Fruit fly (Drosophila melanogaster): ENCODE data around the gene corn.

corn gene

dm6 chr3L:7115944-7116343 lies 40.9 kb downstream of the corn start:
- TF ChIP-seq h (GFP tag; optimal IDR thresholded peaks at IDR 0.05), result no peak
- TF ChIP-seq brk (GFP tag; optimal IDR thresholded peaks at IDR 0.05), result no peak
- no peak for TF ChIP-seq tai (GFP tag; optimal IDR thresholded peaks at IDR 0.05)
- TF ChIP-seq Abd-B (GFP tag; optimal IDR thresholded peaks at IDR 0.05), result no peak
- TF ChIP-seq Hr78 (GFP tag; optimal IDR thresholded peaks at IDR 0.05), result no peak
- no peak for TF ChIP-seq usp (GFP tag; optimal IDR thresholded peaks at IDR 0.05)
- TF ChIP-seq br (GFP tag; optimal IDR thresholded peaks at IDR 0.05), result no peak
- TF ChIP-seq rgr (GFP tag; optimal IDR thresholded peaks at IDR 0.05), result no peak
- TF ChIP-seq lola (GFP tag; optimal IDR thresholded peaks at IDR 0.05), result no peak
- no peak for TF ChIP-seq dsf (GFP tag; optimal IDR thresholded peaks at IDR 0.05; ENCODE audit: borderline replicate concordance)
- TF ChIP-seq psq (GFP tag; optimal IDR thresholded peaks at IDR 0.05), result no peak

dm6 chr3L:7113010-7113409 lies 43.9 kb downstream of the corn start:
- TF ChIP-seq sv (GFP tag; optimal IDR thresholded peaks at IDR 0.05) (no peak), Sp1 (GFP tag; optimal IDR thresholded peaks at IDR 0.05) (peak; percentile 37), woc (GFP tag; optimal IDR thresholded peaks at IDR 0.05) (peak; percentile 43), foxo (GFP tag; optimal IDR thresholded peaks at IDR 0.05) (peak in 1 of 2 experiments; percentile 47), jim (GFP tag; optimal IDR thresholded peaks at IDR 0.05) (no peak), OdsH (GFP tag; optimal IDR thresholded peaks at IDR 0.05) (peak; percentile 27), br (GFP tag; optimal IDR thresholded peaks at IDR 0.05) (peak; percentile 35), rgr (GFP tag; optimal IDR thresholded peaks at IDR 0.05) (peak; percentile 18), HLH106 (tag; optimal IDR thresholded peaks at IDR 0.05) (peak; percentile 57), ey (GFP tag; optimal IDR thresholded peaks at IDR 0.05) (peak; percentile 39), Dfd (GFP tag; optimal IDR thresholded peaks at IDR 0.05) (no peak), fru (GFP tag; optimal IDR thresholded peaks at IDR 0.05) (peak; percentile 70), Hr83 (GFP tag; optimal IDR thresholded peaks at IDR 0.05; ENCODE audit: poor library complexity, severe bottlenecking) (no peak), h (GFP tag; optimal IDR thresholded peaks at IDR 0.05) (peak; percentile 47)

DNA sequence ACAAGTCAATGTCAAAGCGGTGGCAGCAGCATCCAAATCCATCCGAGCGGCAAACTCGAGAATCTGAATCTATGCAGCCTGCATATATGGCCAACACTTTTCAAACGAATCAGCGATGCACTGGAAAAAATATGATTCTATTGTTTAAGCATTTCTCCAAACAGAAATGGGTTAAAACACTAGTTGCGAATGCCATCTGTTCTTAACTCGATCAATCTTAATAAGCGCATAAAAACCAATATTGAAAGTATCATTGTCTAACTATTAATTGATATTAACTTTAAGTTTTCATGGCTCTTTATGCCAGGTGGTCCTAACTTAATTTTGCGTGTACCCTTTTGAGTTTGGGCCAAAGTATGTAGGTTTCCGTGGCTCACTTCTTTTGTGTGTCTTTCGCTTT lies 51.2 kb downstream of the corn start:
- TF ChIP-seq Dfd (GFP tag; optimal IDR thresholded peaks at IDR 0.05) (no peak), Rel (GFP tag; optimal IDR thresholded peaks at IDR 0.05) (no peak), Rel (tag; optimal IDR thresholded peaks at IDR 0.05) (no peak), br (GFP tag; optimal IDR thresholded peaks at IDR 0.05) (no peak), Vsx2 (GFP tag; optimal IDR thresholded peaks at IDR 0.05; ENCODE audit: partially characterized antibody) (no peak), CG9705 (GFP tag; optimal IDR thresholded peaks at IDR 0.05) (no peak), tai (GFP tag; optimal IDR thresholded peaks at IDR 0.05) (no peak), Dif (GFP tag; optimal IDR thresholded peaks at IDR 0.05; ENCODE audit: partially characterized antibody) (no peak), sage (GFP tag; optimal IDR thresholded peaks at IDR 0.05) (no peak)

DNA sequence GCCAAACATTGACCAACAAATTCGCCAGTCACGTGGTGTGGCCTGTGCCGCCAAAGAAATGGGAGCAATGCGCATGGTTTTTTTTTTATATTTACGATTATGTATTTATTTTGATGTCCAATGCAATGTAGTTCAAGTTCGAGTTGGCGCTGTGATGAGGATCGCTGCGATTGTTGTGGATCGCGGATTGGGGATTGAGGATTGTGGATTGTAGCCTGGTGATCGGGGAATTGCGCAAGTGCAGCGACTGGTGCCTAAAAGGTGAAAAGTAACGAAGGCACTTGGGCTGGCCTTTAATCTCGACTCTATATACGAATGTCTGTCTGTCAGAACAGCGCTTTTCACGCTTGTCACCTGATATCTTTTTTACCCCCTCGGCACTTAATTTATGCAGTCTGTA lies 52.4 kb downstream of the corn start:
- TF ChIP-seq woc (GFP tag; optimal IDR thresholded peaks at IDR 0.05) (no peak), usp (GFP tag; optimal IDR thresholded peaks at IDR 0.05) (no peak), lola (GFP tag; optimal IDR thresholded peaks at IDR 0.05) (no peak), HLH106 (tag; optimal IDR thresholded peaks at IDR 0.05) (no peak), Dif (GFP tag; optimal IDR thresholded peaks at IDR 0.05; ENCODE audit: partially characterized antibody) (no peak), dl (GFP tag; optimal IDR thresholded peaks at IDR 0.05; ENCODE audit: insufficient read depth in 1 of 2, partially characterized antibody in 2 of 2) (no peak), GATAd (GFP tag; optimal IDR thresholded peaks at IDR 0.05) (no peak), pan (optimal IDR thresholded peaks at IDR 0.05) (no peak), CG9705 (GFP tag; optimal IDR thresholded peaks at IDR 0.05) (no peak), jim (GFP tag; optimal IDR thresholded peaks at IDR 0.05) (no peak), N (GFP tag; optimal IDR thresholded peaks at IDR 0.05) (no peak), tai (GFP tag; optimal IDR thresholded peaks at IDR 0.05) (no peak), Mio (GFP tag; optimal IDR thresholded peaks at IDR 0.05) (no peak)

DNA sequence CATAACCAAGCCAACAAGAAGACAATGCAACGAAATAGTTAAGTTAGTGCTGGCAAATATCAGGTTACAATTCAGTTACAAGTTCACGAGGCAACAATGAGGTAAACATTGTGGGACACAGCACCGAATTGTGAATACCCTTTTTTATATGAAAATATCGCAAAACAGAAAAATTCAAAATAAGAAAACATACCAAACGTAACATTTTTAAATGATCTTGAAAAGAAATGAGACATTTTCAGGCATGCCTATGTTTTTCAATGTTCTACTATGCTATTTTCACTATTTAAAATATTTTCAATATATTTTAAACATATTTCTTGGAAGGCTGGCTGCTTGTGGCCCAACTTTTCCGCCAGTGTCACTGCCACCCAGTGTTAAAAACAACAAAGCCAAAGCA lies 52.9 kb downstream of the corn start:
- no peak for TF ChIP-seq Hr78 (GFP tag; optimal IDR thresholded peaks at IDR 0.05)
- TF ChIP-seq Hr83 (GFP tag; optimal IDR thresholded peaks at IDR 0.05; ENCODE audit: poor library complexity, severe bottlenecking), result no peak
- no peak for TF ChIP-seq Abd-B (GFP tag; optimal IDR thresholded peaks at IDR 0.05)
- TF ChIP-seq CG32264 (GFP tag; optimal IDR thresholded peaks at IDR 0.05), result no peak
- TF ChIP-seq Myc (optimal IDR thresholded peaks at IDR 0.05), result no peak
- TF ChIP-seq Rel (GFP tag; optimal IDR thresholded peaks at IDR 0.05), result no peak
- TF ChIP-seq Rel (tag; optimal IDR thresholded peaks at IDR 0.05), result no peak
- TF ChIP-seq N (GFP tag; optimal IDR thresholded peaks at IDR 0.05), result no peak
- no peak for TF ChIP-seq foxo (GFP tag; optimal IDR thresholded peaks at IDR 0.05)
- no peak for TF ChIP-seq lola (GFP tag; optimal IDR thresholded peaks at IDR 0.05)
- TF ChIP-seq h (GFP tag; optimal IDR thresholded peaks at IDR 0.05), result no peak
- no peak for TF ChIP-seq CrebA (GFP tag; optimal IDR thresholded peaks at IDR 0.05; ENCODE audit: borderline replicate concordance)
- no peak for TF ChIP-seq dl (GFP tag; optimal IDR thresholded peaks at IDR 0.05; ENCODE audit: insufficient read depth in 1 of 2, partially characterized antibody in 2 of 2)
- TF ChIP-seq pan (optimal IDR thresholded peaks at IDR 0.05), result no peak
- TF ChIP-seq Jra (GFP tag; optimal IDR thresholded peaks at IDR 0.05), result no peak
- no peak for TF ChIP-seq jim (GFP tag; optimal IDR thresholded peaks at IDR 0.05)
- no peak for TF ChIP-seq Dif (GFP tag; optimal IDR thresholded peaks at IDR 0.05; ENCODE audit: partially characterized antibody)
- TF ChIP-seq fru (GFP tag; optimal IDR thresholded peaks at IDR 0.05), result no peak
